Worm (Caenorhabditis elegans) whole organism, late embryonic: ENCODE measurements around the gene F38B6.2.

Experiments
- T23F11.4 ChIP-seq: fragments of 200-800 bp; sonication (Bioruptor generic); optimal IDR thresholded peaks from 2 replicates; lab custom pipeline; 2018; ENCODE audit warnings: mild to moderate bottlenecking, missing genetic modification characterization, missing compliant biosample characterization
- pha-2 ChIP-seq: sonication (generic microtip); optimal IDR thresholded peaks from 2 replicates; lab custom pipeline; 2017; ENCODE audit warnings: mild to moderate bottlenecking, missing genetic modification characterization, missing compliant biosample characterization
- rnt-1 ChIP-seq: sonication (generic microtip); optimal IDR thresholded peaks from 2 replicates; lab custom pipeline; 2016; ENCODE audit warnings: missing genetic modification characterization, missing compliant biosample characterization
- tbx-7 ChIP-seq: sonication (generic microtip); optimal IDR thresholded peaks from 2 replicates; lab custom pipeline; 2016; ENCODE audit warnings: missing genotype, missing genetic modification characterization, missing compliant biosample characterization

ce11 chrX:6738535-6738934 lies 40.2 kb downstream of the F38B6.2 start:
- TF ChIP-seq tbx-7 (no peak), pha-2 (tag; lab: Kevin White, UChicago) (no peak), T23F11.4 (GFP tag; lab: Kevin White, UChicago) (no peak), rnt-1 (tag; lab: Kevin White, UChicago) (no peak)
